Fruit fly (Drosophila melanogaster): Measurements from ENCODE around the gene r2d2.

Gene r2d2

DNA sequence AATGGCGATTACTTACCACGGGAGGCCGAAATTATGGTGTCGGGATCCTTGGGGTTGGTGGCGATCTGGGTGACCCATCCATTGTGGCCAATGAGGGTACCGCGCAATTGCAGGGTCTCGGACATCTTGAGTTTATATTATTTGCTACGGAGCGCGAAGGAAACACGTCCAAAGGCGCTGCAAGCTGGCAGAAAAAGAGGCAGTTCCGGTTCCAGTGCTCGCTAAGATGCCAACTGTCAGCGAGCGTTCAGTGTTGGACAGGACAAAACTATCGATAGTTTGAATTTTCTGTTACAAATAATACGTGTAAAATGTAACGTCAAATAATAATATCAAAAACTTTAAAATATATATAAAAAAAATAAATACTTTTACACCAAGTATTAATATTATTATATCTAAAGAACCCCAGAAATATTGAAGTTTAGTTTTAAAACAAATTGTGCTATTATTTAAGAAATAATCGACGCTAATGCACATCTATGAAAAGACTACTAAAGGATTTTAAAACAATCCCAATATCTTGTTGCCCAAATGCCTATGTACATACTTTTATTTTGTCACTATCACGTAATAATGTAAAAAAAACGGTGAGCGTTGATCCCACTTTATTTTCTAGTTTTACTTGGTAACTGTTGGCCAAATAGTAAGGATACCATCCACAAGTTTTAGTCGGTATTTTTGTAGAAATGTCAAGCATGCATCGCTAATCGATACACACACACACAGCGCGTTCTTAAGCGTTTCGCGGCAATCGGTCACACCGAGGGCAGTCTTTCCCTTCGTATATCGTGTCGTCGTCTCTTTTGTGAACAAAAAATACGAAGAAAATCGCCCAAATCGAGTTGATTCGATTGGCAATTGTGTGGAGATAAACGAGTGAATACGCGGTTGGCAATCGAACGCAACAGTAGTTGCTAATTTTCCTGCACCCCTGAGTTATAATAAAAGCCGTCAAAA lies 27.4 kb downstream of the r2d2 start, which contains the start of the genes Rack1 and mts:
Gene Rack1 (minus strand): TSS at position 271 of the 960 bp plus-strand sequence.
Gene mts (plus strand): TSS at position 606 of the 960 bp plus-strand sequence.
- TF ChIP-seq noc (tag; optimal IDR thresholded peaks at IDR 0.05), result peak; percentile 61

- peak; percentile 0 for TF ChIP-seq noc (tag; optimal IDR thresholded peaks at IDR 0.05)
Measured at dm6 chr2L:7828231-7828630, 28.3 kb downstream of the r2d2 start.

dm6 chr2L:7828901-7829300 lies 29.0 kb downstream of the r2d2 start:
- no peak for TF ChIP-seq noc (tag; optimal IDR thresholded peaks at IDR 0.05)

DNA sequence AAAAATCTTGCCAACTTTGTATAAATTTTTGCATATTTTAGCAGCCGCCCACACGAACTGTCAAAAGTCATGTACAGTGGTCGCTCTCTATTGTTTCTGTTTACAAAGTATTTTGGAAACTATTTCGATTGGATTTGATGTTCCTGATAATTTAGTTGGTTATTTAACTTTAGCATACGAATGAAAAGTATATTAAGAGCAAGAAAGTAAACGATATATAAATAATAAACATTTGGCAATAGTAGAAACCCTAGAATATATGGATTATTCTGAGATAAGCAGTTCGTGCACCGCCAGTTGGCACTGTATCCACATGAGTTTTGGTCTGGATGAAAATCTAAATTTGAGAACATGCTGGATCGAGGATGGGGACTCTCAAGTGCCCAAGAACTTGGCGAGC lies 33.3 kb downstream of the r2d2 start:
- TF ChIP-seq noc (tag; optimal IDR thresholded peaks at IDR 0.05), result no peak

- TF ChIP-seq noc (tag; optimal IDR thresholded peaks at IDR 0.05), result no peak
Measured at dm6 chr2L:7833650-7834049, 33.7 kb downstream of the r2d2 start.

DNA sequence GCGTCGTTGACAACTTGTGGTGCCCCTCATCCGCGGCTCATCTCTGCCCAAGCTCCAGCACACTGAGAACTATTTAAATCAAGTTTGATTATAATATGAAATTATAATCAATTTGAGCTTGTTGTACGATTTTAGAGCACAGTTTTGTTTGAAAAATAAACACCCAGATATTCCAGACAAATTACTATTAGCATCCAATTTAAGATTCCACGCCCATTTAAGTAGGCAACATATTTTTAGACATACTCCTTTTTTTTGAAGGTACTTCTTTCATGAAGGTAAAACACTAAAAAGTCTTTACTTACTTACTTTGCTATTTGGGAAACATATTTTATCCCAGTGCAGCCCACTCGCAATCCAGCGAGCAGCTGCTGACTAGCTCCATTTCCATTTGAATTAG lies 38.1 kb downstream of the r2d2 start:
- TF ChIP-seq noc (tag; optimal IDR thresholded peaks at IDR 0.05), result no peak

dm6 chr2L:7840152-7840551 lies 40.2 kb downstream of the r2d2 start, which contains the start of gene CG14537:
TSS of gene CG14537 (plus strand) at chr2L:7840452.
- no peak for TF ChIP-seq noc (tag; optimal IDR thresholded peaks at IDR 0.05)

- no peak for TF ChIP-seq noc (tag; optimal IDR thresholded peaks at IDR 0.05)
Measured at dm6 chr2L:7841244-7841643, 41.3 kb downstream of the r2d2 start.

- TF ChIP-seq noc (tag; optimal IDR thresholded peaks at IDR 0.05), result no peak
Measured at dm6 chr2L:7849472-7849871, 49.5 kb downstream of the r2d2 start.

dm6 chr2L:7850406-7850805 lies 50.5 kb downstream of the r2d2 start:
- TF ChIP-seq noc (tag; optimal IDR thresholded peaks at IDR 0.05), result no peak

DNA sequence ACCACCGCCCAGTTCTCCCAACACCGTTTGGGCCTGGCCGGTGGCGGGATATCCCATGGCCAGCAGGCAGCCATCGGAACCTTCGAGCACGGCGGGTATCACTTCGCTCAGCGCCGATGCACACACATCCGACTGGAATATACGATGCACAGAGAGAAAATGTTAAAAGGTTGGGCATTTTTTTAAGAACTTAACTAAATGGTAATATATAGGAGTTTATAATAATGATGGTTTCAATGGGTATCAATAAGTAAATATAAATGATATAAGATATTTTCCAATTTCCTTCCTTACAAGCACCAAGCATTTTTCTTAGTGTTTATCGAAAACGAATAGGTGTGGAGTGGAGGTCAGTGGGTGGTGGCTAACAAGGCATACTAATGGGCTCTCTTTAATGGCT lies 51.7 kb downstream of the r2d2 start:
- TF ChIP-seq noc (tag; optimal IDR thresholded peaks at IDR 0.05), result no peak

Measured in whole organism, larva.